Worm (Caenorhabditis elegans) whole organism, L4 larva: ENCODE results near the gene F34D10.4.

Source experiments
- D1046.2 ChIP-seq: fragments of 200-800 bp; sonication (Bioruptor generic); IDR thresholded peaks from 2 replicates; pipeline ENCODE4 v1.3.6; 2022; ENCODE audit warnings: missing genetic modification characterization, missing compliant biosample characterization
- F37D6.2 ChIP-seq: sonication (generic microtip); optimal IDR thresholded peaks from 2 replicates; lab custom pipeline; 2016; ENCODE audit warnings: mild to moderate bottlenecking, missing genetic modification characterization, missing compliant biosample characterization
- F44E2.7 ChIP-seq: fragments of 200-800 bp; sonication (Bioruptor generic); IDR thresholded peaks from 2 replicates; pipeline ENCODE4 v2.1.2; 2022; ENCODE audit warnings: missing genetic modification characterization, missing compliant biosample characterization
- F49E8.2 ChIP-seq: sonication (generic microtip); optimal IDR thresholded peaks from 2 replicates; lab custom pipeline; 2016; ENCODE audit warnings: missing compliant biosample characterization, mild to moderate bottlenecking, missing genetic modification characterization, borderline replicate concordance
- Y105C5A.15 ChIP-seq: fragments of 200-800 bp; sonication (Bioruptor generic); IDR thresholded peaks from 2 replicates; pipeline ENCODE4 v1.3.6; 2022; ENCODE audit warnings: missing genetic modification characterization, missing compliant biosample characterization
- Y75B8A.6 ChIP-seq: fragments of 200-800 bp; sonication (Bioruptor generic); IDR thresholded peaks from 2 replicates; pipeline ENCODE4 v1.3.6; 2022; ENCODE audit warnings: missing genetic modification reagents, missing genetic modification characterization, missing compliant biosample characterization
- ZK337.2 ChIP-seq: fragments of 200-800 bp; sonication (Bioruptor generic); IDR thresholded peaks from 2 replicates; pipeline ENCODE4 v1.3.6; 2022; ENCODE audit warnings: missing genetic modification reagents, missing genetic modification characterization, missing compliant biosample characterization
- aha-1 ChIP-seq: fragments of 150-350 bp; peaks from one replicate; lab custom pipeline; 2014; ENCODE audit warnings: missing biosample characterization, missing genetic modification characterization
- ama-1 ChIP-seq: fragments of 150-350 bp; optimal IDR thresholded peaks from 2 replicates; lab custom pipeline; 2014; ENCODE audit warnings: inconsistent platforms, mixed read lengths
- attf-4 ChIP-seq: sonication (generic microtip); optimal IDR thresholded peaks from 3 replicates; lab custom pipeline; 2017; ENCODE audit warnings: missing biosample characterization, missing genetic modification characterization
- ceh-20 ChIP-seq: fragments of 200-800 bp; sonication (Bioruptor generic); IDR thresholded peaks from 2 replicates; pipeline ENCODE4 v1.3.6; 2022; ENCODE audit warnings: missing genetic modification reagents, missing genetic modification characterization, missing compliant biosample characterization
- ceh-32 ChIP-seq: sonication (generic microtip); optimal IDR thresholded peaks from 2 replicates; lab custom pipeline; 2016; ENCODE audit warnings: mild to moderate bottlenecking, missing genetic modification characterization, missing compliant biosample characterization; ENCODE audit not compliant: poor library complexity
- ceh-44 ChIP-seq: fragments of 200-800 bp; sonication (Bioruptor generic); IDR thresholded peaks from 2 replicates; pipeline ENCODE4 v1.3.6; 2022; ENCODE audit warnings: missing genetic modification reagents, missing genetic modification characterization, missing compliant biosample characterization
- ceh-62 ChIP-seq: sonication (generic microtip); optimal IDR thresholded peaks from 2 replicates; lab custom pipeline; 2017; ENCODE audit warnings: missing biosample characterization, missing genetic modification characterization
- ceh-82 ChIP-seq: sonication (generic microtip); optimal IDR thresholded peaks from 2 replicates; lab custom pipeline; 2017; ENCODE audit warnings: missing biosample characterization, missing genetic modification characterization
- cey-2 ChIP-seq: sonication (generic microtip); optimal IDR thresholded peaks from 3 replicates; lab custom pipeline; 2017; ENCODE audit warnings: missing genetic modification characterization, mild to moderate bottlenecking, missing compliant biosample characterization, antibody characterized with exemption, borderline replicate concordance; ENCODE audit not compliant: insufficient read depth
- ctbp-1 ChIP-seq: fragments of 200-800 bp; sonication (Bioruptor generic); IDR thresholded peaks from 2 replicates; pipeline ENCODE4 v1.3.6; 2022; ENCODE audit warnings: missing genetic modification reagents, missing genetic modification characterization, missing compliant biosample characterization
- daf-12 ChIP-seq: fragments of 150-350 bp; optimal IDR thresholded peaks from 2 replicates; lab custom pipeline; 2014; ENCODE audit warnings: missing biosample characterization, missing genetic modification reagents, missing genetic modification characterization
- daf-19 ChIP-seq: fragments of 200-800 bp; sonication (Bioruptor generic); conservative IDR thresholded peaks from 2 replicates; pipeline ENCODE4 v1.3.6; 2022; ENCODE audit warnings: missing genetic modification characterization, missing compliant biosample characterization
- daf-8 ChIP-seq: fragments of 200-800 bp; sonication (Bioruptor generic); IDR thresholded peaks from 2 replicates; pipeline ENCODE4 v1.3.6; 2022; ENCODE audit warnings: missing genetic modification characterization, missing compliant biosample characterization
- dmd-9 ChIP-seq: fragments of 200-800 bp; sonication (Bioruptor generic); IDR thresholded peaks from 2 replicates; pipeline ENCODE4 v1.3.6; 2022; ENCODE audit warnings: missing genetic modification reagents, missing genetic modification characterization, missing compliant biosample characterization
- duxl-1 ChIP-seq: sonication (generic microtip); optimal IDR thresholded peaks from 2 replicates; lab custom pipeline; 2016; ENCODE audit warnings: mild to moderate bottlenecking, missing genetic modification characterization, moderate library complexity, missing compliant biosample characterization; ENCODE audit not compliant: poor library complexity
- dve-1 ChIP-seq: sonication (generic microtip); optimal IDR thresholded peaks from 2 replicates; lab custom pipeline; 2017; ENCODE audit warnings: antibody characterized with exemption, mild to moderate bottlenecking, missing genetic modification characterization, missing compliant biosample characterization; ENCODE audit not compliant: insufficient read depth
- fkh-10 ChIP-seq: fragments of 150-350 bp; optimal IDR thresholded peaks from 2 replicates; lab custom pipeline; 2014; ENCODE audit warnings: missing biosample characterization, missing genetic modification reagents, missing genetic modification characterization
- fos-1 ChIP-seq: fragments of 150-350 bp; optimal IDR thresholded peaks from 2 replicates; lab custom pipeline; 2014; ENCODE audit warnings: missing biosample characterization, missing genetic modification characterization
- gei-8 ChIP-seq: fragments of 200-800 bp; sonication (Bioruptor generic); optimal IDR thresholded peaks from 2 replicates; lab custom pipeline; 2018; ENCODE audit warnings: mild to moderate bottlenecking, missing genetic modification characterization, missing compliant biosample characterization
- hif-1 ChIP-seq, 2 experiments: sonication (generic microtip); optimal IDR thresholded peaks; 2 replicates each; lab custom pipeline; 2016 to 2017; ENCODE audit warnings: missing compliant biosample characterization in 2 of 2, missing genetic modification characterization in 2 of 2, missing genetic modification reagents in 2 of 2, missing genotype in 2 of 2, mild to moderate bottlenecking in 1 of 2
- hlh-30 ChIP-seq: sonication (generic microtip); optimal IDR thresholded peaks from 2 replicates; lab custom pipeline; 2017; ENCODE audit warnings: antibody characterized with exemption, mild to moderate bottlenecking, missing genetic modification characterization, missing compliant biosample characterization; ENCODE audit not compliant: insufficient read depth
- lin-29 ChIP-seq: fragments of 200-800 bp; sonication (Bioruptor generic); IDR thresholded peaks from 2 replicates; pipeline ENCODE4 v1.3.6; 2022; ENCODE audit warnings: missing genetic modification reagents, missing genetic modification characterization, missing compliant biosample characterization
- lir-3 ChIP-seq: sonication (generic microtip); optimal IDR thresholded peaks from 2 replicates; lab custom pipeline; 2016; ENCODE audit warnings: mild to moderate bottlenecking, missing genetic modification characterization, missing compliant biosample characterization
- lsy-2 ChIP-seq, 2 experiments: fragments of 150-350 bp in 1 of 2; sonication (generic microtip) in 1 of 2; optimal IDR thresholded peaks; 2 replicates each; lab custom pipeline; 2014 to 2017; ENCODE audit warnings: missing biosample characterization in 2 of 2, missing genetic modification characterization in 2 of 2
- madf-5 ChIP-seq, 2 experiments: fragments of 200-800 bp; sonication (Bioruptor generic); IDR thresholded peaks; 2 replicates each; pipeline ENCODE4 v1.3.6; 2022; ENCODE audit warnings: missing compliant biosample characterization in 2 of 2, missing genetic modification characterization in 2 of 2
- mdl-1 ChIP-seq, 2 experiments: fragments of 150-350 bp in 1 of 2; sonication (generic microtip) in 1 of 2; optimal IDR thresholded peaks; 2 replicates each; lab custom pipeline; 2014 to 2017; ENCODE audit warnings: missing biosample characterization in 2 of 2, missing genetic modification characterization in 2 of 2
- nhr-10 ChIP-seq: fragments of 150-350 bp; optimal IDR thresholded peaks from 2 replicates; lab custom pipeline; 2014; ENCODE audit warnings: missing biosample characterization, missing genetic modification characterization
- nhr-102 ChIP-seq: sonication (generic microtip); optimal IDR thresholded peaks from 2 replicates; lab custom pipeline; 2016; ENCODE audit warnings: mild to moderate bottlenecking, missing genetic modification characterization, moderate library complexity, missing compliant biosample characterization
- nhr-28 ChIP-seq: fragments of 150-350 bp; optimal IDR thresholded peaks from 2 replicates; lab custom pipeline; 2014; ENCODE audit warnings: missing biosample characterization, missing genetic modification characterization
- nhr-41 ChIP-seq: fragments of 200-800 bp; sonication (Bioruptor generic); IDR thresholded peaks from 2 replicates; pipeline ENCODE4 v1.3.6; 2022; ENCODE audit warnings: missing genetic modification reagents, missing genetic modification characterization, missing compliant biosample characterization
- nhr-42 ChIP-seq: fragments of 200-800 bp; sonication (Bioruptor generic); IDR thresholded peaks from 2 replicates; pipeline ENCODE4 v1.3.6; 2022; ENCODE audit warnings: missing genetic modification characterization, missing compliant biosample characterization
- nhr-48 ChIP-seq: sonication (generic microtip); optimal IDR thresholded peaks from 2 replicates; lab custom pipeline; 2016; ENCODE audit warnings: mild to moderate bottlenecking, missing genetic modification characterization, missing compliant biosample characterization
- rbr-2 ChIP-seq: sonication (generic microtip); optimal IDR thresholded peaks from 2 replicates; lab custom pipeline; 2016; ENCODE audit warnings: missing genotype, missing genetic modification characterization, missing compliant biosample characterization
- sdz-12 ChIP-seq: fragments of 200-800 bp; sonication (Bioruptor generic); optimal IDR thresholded peaks from 2 replicates; lab custom pipeline; 2018; ENCODE audit warnings: mild to moderate bottlenecking, missing genetic modification characterization, missing compliant biosample characterization
- set-16 ChIP-seq: fragments of 200-800 bp; sonication (Bioruptor generic); IDR thresholded peaks from 2 replicates; pipeline ENCODE4 v1.3.6; 2022; ENCODE audit warnings: missing genetic modification reagents, missing genetic modification characterization, missing compliant biosample characterization
- snpc-4 ChIP-seq: fragments of 150-350 bp; optimal IDR thresholded peaks from 2 replicates; lab custom pipeline; 2014; ENCODE audit warnings: missing biosample characterization, missing genetic modification characterization
- spr-1 ChIP-seq: sonication (generic microtip); optimal IDR thresholded peaks from 2 replicates; lab custom pipeline; 2016; ENCODE audit warnings: mild to moderate bottlenecking, missing genetic modification characterization, missing compliant biosample characterization
- tra-1 ChIP-seq: fragments of 200-800 bp; sonication (Bioruptor generic); IDR thresholded peaks from 2 replicates; pipeline ENCODE4 v1.3.6; 2022; ENCODE audit warnings: missing genetic modification reagents, missing genetic modification characterization, missing compliant biosample characterization
- unc-130 ChIP-seq: sonication (generic microtip); optimal IDR thresholded peaks from 2 replicates; lab custom pipeline; 2016; ENCODE audit warnings: missing genetic modification reagents, missing genetic modification characterization, missing compliant biosample characterization
- unc-39 ChIP-seq: sonication (generic microtip); optimal IDR thresholded peaks from 2 replicates; lab custom pipeline; 2017; ENCODE audit warnings: missing biosample characterization, missing genetic modification characterization
- vab-7 ChIP-seq: fragments of 200-800 bp; sonication (Bioruptor generic); IDR thresholded peaks from 2 replicates; pipeline ENCODE4 v1.3.6; 2022; ENCODE audit warnings: missing genetic modification reagents, missing genetic modification characterization, missing compliant biosample characterization
- zfp-3 ChIP-seq: fragments of 200-800 bp; sonication (Bioruptor generic); conservative IDR thresholded peaks from 2 replicates; pipeline ENCODE4 v1.3.6; 2022; ENCODE audit warnings: missing genetic modification reagents, missing genetic modification characterization, missing compliant biosample characterization
- zip-11 ChIP-seq: fragments of 200-800 bp; sonication (Bioruptor generic); IDR thresholded peaks from 2 replicates; pipeline ENCODE4 v1.3.6; 2022; ENCODE audit warnings: missing genetic modification characterization, missing compliant biosample characterization
- zip-2 ChIP-seq: fragments of 150-350 bp; optimal IDR thresholded peaks from 2 replicates; lab custom pipeline; 2014; ENCODE audit warnings: missing biosample characterization, missing genetic modification characterization
- ztf-11 ChIP-seq: fragments of 150-350 bp; optimal IDR thresholded peaks from 2 replicates; lab custom pipeline; 2014; ENCODE audit warnings: missing biosample characterization, missing genetic modification characterization
- ztf-7 ChIP-seq: fragments of 150-350 bp; optimal IDR thresholded peaks from 2 replicates; lab custom pipeline; 2014; ENCODE audit warnings: missing biosample characterization, missing genetic modification characterization

The F34D10.4 gene

DNA sequence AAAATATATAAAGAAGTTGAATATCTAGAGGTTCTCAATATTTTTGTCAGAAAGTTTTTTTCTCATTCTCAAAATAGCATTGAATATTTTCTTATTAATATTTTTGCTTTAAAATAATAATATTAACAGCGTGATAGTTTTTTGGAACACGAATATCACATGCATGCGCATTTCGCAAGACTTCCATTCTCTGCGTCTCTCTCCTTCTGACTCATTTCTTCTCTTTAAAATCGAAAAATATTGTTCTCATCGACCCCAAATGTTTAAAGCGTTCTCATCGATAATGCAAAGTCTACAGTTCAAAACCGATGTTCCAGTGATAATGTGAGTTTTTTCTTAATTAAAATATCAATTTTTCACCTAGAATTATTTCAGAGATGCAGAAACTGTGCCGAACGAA lies 33.0 kb upstream of the F34D10.4 start, which contains the start of gene C14B1.3 (continued):
- no peak for TF ChIP-seq ceh-32 (tag; lab: Kevin White, UChicago)
- TF ChIP-seq daf-12 (tag; lab: Kevin White, UChicago) = no peak
- TF ChIP-seq ZK337.2 (GFP tag; lab: Robert Waterston, UW) = no peak
- no peak for TF ChIP-seq nhr-41 (GFP tag; lab: Robert Waterston, UW)
- TF ChIP-seq attf-4 (tag; lab: Kevin White, UChicago) = no peak
- no peak for TF ChIP-seq D1046.2
- TF ChIP-seq ztf-7 (tag; lab: Kevin White, UChicago) = peak; percentile 3
- no peak for TF ChIP-seq set-16 (GFP tag; lab: Robert Waterston, UW)
- TF ChIP-seq tra-1 (GFP tag; lab: Robert Waterston, UW) = no peak
- TF ChIP-seq zip-11 (GFP tag; lab: Robert Waterston, UW) = no peak
- no peak for TF ChIP-seq zip-2 (tag; lab: Kevin White, UChicago)
- no peak for TF ChIP-seq zfp-3 (GFP tag; lab: Robert Waterston, UW)
- TF ChIP-seq F37D6.2 (tag; lab: Kevin White, UChicago) = no peak
- TF ChIP-seq ctbp-1 (GFP tag; lab: Robert Waterston, UW) = no peak
- no peak for TF ChIP-seq fkh-10 (GFP tag; lab: Kevin White, UChicago)
- TF ChIP-seq ceh-44 (GFP tag; lab: Robert Waterston, UW) = no peak
- TF ChIP-seq lin-29 (GFP tag; lab: Robert Waterston, UW) = no peak
- TF ChIP-seq unc-130 = no peak
- peak in 1 of 2 experiments; percentile 80 for TF ChIP-seq mdl-1 (tag; optimal IDR thresholded peaks at IDR 0.05; lab: Kevin White, UChicago)
- no peak for TF ChIP-seq ceh-20 (GFP tag; lab: Robert Waterston, UW)
- no peak for TF ChIP-seq nhr-48 (tag; lab: Kevin White, UChicago)
- no peak for TF ChIP-seq F49E8.2
- TF ChIP-seq ama-1 (lab: Kevin White, UChicago) = no peak
- no peak for TF ChIP-seq unc-39 (tag; lab: Kevin White, UChicago)
- no peak for TF ChIP-seq rbr-2 (tag; lab: Kevin White, UChicago)
- TF ChIP-seq hif-1 (tag; optimal IDR thresholded peaks at IDR 0.05; lab: Kevin White, UChicago) = no peak
- TF ChIP-seq nhr-28 (tag; lab: Kevin White, UChicago) = peak; percentile 51
- TF ChIP-seq lir-3 (tag; lab: Kevin White, UChicago) = no peak
- TF ChIP-seq ztf-11 (tag; lab: Kevin White, UChicago) = no peak
- no peak for TF ChIP-seq vab-7 (GFP tag; lab: Robert Waterston, UW)
- no peak for TF ChIP-seq madf-5 (GFP tag; IDR thresholded peaks at IDR 0.05; lab: Robert Waterston, UW)
- no peak for TF ChIP-seq spr-1 (tag; lab: Kevin White, UChicago)
- no peak for TF ChIP-seq nhr-10
- TF ChIP-seq daf-19 = no peak
- TF ChIP-seq fos-1 (tag; lab: Kevin White, UChicago) = no peak
- TF ChIP-seq Y105C5A.15 (GFP tag; lab: Robert Waterston, UW) = no peak
- no peak for TF ChIP-seq duxl-1
- peak; percentile 84 for TF ChIP-seq aha-1 (tag; lab: Kevin White, UChicago)
- TF ChIP-seq lsy-2 (tag; optimal IDR thresholded peaks at IDR 0.05; lab: Kevin White, UChicago) = peak in 1 of 2 experiments; percentile 72
- TF ChIP-seq daf-8 (GFP tag; lab: Robert Waterston, UW) = no peak
- no peak for TF ChIP-seq F44E2.7 (GFP tag; lab: Robert Waterston, UW)
- no peak for TF ChIP-seq sdz-12
- no peak for TF ChIP-seq cey-2 (tag; lab: Kevin White, UChicago)
- TF ChIP-seq ceh-62 (tag; lab: Kevin White, UChicago) = no peak
- TF ChIP-seq nhr-102 (tag; lab: Kevin White, UChicago) = no peak
- TF ChIP-seq snpc-4 = no peak
- TF ChIP-seq nhr-42 = no peak
- TF ChIP-seq dve-1 (tag; lab: Kevin White, UChicago) = peak; percentile 76
- peak; percentile 93 for TF ChIP-seq hlh-30 (tag; lab: Kevin White, UChicago)
- TF ChIP-seq dmd-9 (GFP tag; lab: Robert Waterston, UW) = no peak
- no peak for TF ChIP-seq ceh-82 (tag; lab: Kevin White, UChicago)
- TF ChIP-seq Y75B8A.6 (GFP tag; lab: Robert Waterston, UW) = no peak
- no peak for TF ChIP-seq gei-8 (GFP tag; lab: Kevin White, UChicago)
